Fruit fly (Drosophila melanogaster): Measurements from ENCODE around the gene nAChRalpha3.

The nAChRalpha3 gene

DNA sequence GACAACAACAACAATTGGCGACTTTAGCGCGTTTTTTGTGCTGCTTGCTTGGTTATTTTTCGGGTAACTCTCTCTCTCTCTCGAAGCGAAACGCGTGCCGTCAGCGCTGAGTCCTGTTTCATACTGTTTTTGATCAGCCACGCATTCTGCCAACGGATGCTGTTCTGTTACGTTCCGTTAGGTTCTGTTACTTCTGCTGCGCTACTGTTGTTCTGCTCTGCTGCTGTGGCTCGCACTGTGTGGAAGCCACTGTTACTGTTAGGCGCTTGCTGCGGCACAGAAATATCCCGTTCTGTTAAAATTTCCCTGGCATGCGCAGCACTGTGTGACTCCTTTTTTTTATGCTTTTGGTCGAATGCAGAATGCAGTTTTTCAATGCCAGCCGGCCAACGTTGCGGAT, at the start of gene nAChRalpha3:
Gene nAChRalpha3 (minus strand): TSS at position 101 of the 400 bp plus-strand sequence.
- no peak for TF ChIP-seq CG12605 (GFP tag; IDR thresholded peaks at IDR 0.05)
- TF ChIP-seq CG8159 (tag; optimal IDR thresholded peaks at IDR 0.05), result no peak
- no peak for TF ChIP-seq CG9948 (tag; optimal IDR thresholded peaks at IDR 0.05)
- TF ChIP-seq fd96Ca (GFP tag; IDR thresholded peaks at IDR 0.05), result no peak
- TF ChIP-seq Pif1A (GFP tag; optimal IDR thresholded peaks at IDR 0.05), result no peak
- no peak for TF ChIP-seq rn (GFP tag; IDR thresholded peaks at IDR 0.05)
- no peak for TF ChIP-seq CG34367 (tag; optimal IDR thresholded peaks at IDR 0.05)
- no peak for TF ChIP-seq CG15710 (tag; optimal IDR thresholded peaks at IDR 0.05)

DNA sequence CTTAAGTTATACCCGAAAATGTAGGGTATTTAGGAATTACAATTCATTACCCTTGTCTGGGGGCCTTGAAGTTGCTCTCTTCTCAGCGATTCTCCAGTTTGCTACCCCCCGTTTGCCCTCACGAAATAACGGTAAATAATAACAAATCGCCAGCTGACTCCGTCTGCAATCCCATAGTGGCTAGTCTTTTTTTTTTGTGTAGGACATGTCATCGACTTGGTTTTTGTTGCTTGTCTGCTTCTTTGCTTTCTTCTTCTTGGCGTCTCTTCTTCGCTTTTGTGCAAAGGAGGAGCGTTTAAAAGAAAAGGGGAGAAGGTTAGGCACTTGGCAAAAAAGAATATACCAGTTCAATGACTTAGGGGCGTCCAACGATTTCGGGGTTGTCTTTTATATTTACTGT, 49.2 kb upstream of the nAChRalpha3 start:
- TF ChIP-seq fd96Ca (GFP tag; IDR thresholded peaks at IDR 0.05) (no peak), EcR (GFP tag; optimal IDR thresholded peaks at IDR 0.05) (peak; percentile 76)

DNA sequence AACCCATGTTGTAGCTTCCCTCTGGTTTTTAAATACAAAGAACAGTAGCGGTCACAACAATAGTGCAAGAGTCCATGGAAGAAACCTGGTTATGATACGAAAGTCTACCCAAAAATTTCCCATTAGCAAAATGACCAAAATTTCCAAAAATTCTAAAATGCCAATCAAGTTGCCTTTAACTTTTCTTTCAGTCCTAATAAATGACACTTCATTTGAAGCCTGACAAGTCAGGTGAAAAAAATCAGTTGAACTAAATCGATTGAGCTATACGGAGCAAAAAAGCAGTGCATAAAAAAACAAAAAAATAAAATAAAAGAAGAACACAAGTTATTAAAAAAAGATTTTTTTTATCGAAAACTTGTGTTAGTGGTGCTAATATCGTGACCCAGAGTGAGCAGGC, 48.6 kb upstream of the nAChRalpha3 start:
- TF ChIP-seq CG32121 (GFP tag; IDR thresholded peaks at IDR 0.05) (no peak), D1 (tag; optimal IDR thresholded peaks at IDR 0.05) (no peak), CG13204 (GFP tag; optimal IDR thresholded peaks at IDR 0.05) (no peak), Pif1B (GFP tag; optimal IDR thresholded peaks at IDR 0.05) (no peak)

DNA sequence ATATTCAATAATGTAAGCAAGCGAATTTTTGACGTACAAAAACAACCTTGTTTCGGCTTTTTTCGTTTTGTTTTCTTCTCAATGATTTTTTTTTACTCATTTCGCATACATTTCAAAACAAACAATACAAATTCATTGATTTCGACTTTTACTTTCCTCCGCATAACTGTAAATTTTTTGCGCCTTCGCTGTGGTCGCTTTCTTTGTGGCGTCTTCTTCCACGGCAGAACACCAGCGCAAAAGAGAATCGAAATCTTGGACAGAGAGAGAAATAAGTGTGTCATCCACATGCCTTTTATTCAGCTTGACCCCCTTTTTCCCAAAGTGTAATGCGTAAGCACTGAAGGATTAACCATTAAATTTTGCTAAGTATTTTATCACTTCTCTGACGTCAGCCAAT, 47.4 kb upstream of the nAChRalpha3 start:
- TF ChIP-seq CG12605 (GFP tag; IDR thresholded peaks at IDR 0.05) (no peak), CG17806 (tag; optimal IDR thresholded peaks at IDR 0.05) (no peak), Snoo (tag; optimal IDR thresholded peaks at IDR 0.05) (no peak), CG32121 (GFP tag; IDR thresholded peaks at IDR 0.05) (no peak), CG8159 (tag; optimal IDR thresholded peaks at IDR 0.05) (no peak), CG8301 (tag; optimal IDR thresholded peaks at IDR 0.05) (no peak), gl (tag; optimal IDR thresholded peaks at IDR 0.05) (no peak), CG14655 (GFP tag; optimal IDR thresholded peaks at IDR 0.05) (no peak)

DNA sequence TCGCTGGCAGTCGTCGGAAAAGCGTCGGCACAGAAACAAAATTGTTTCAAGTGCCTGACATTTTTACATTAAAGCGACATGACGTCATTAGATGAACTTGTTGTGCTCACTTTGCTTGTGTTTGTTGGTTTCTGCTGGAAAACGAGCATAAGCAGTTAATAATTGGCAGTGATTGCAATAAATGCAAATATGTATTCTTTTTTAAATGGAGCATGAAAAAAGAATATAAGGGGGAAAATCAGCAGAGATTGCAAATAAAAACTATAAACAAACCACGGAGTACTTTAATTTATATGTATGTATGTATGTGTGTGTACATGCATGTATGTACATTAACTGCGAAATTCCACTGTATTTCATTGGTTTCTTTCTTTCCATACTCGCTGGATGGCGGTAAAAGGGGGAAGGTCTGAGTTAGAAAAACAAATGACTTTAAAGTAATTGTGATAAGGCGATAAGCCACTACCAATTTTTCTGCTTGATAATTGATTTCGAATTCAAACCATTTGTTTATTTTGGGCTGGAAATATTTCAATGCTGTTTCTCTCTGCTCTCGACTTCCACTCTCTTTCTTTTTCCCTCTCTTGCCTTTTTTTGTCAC, 46.6 kb upstream of the nAChRalpha3 start:
- no peak for TF ChIP-seq CG8159 (tag; optimal IDR thresholded peaks at IDR 0.05)
- no peak for TF ChIP-seq CG4496 (GFP tag; IDR thresholded peaks at IDR 0.05)
- no peak for TF ChIP-seq Pif1A (GFP tag; optimal IDR thresholded peaks at IDR 0.05)
- TF ChIP-seq CG17806 (tag; optimal IDR thresholded peaks at IDR 0.05), result no peak
- TF ChIP-seq Snoo (tag; optimal IDR thresholded peaks at IDR 0.05), result no peak
- TF ChIP-seq EcR (GFP tag; optimal IDR thresholded peaks at IDR 0.05), result no peak
- no peak for TF ChIP-seq gl (tag; optimal IDR thresholded peaks at IDR 0.05)
- TF ChIP-seq CG15710 (tag; optimal IDR thresholded peaks at IDR 0.05), result no peak
- TF ChIP-seq CG12605 (GFP tag; IDR thresholded peaks at IDR 0.05), result no peak
- TF ChIP-seq rn (GFP tag; IDR thresholded peaks at IDR 0.05), result no peak
- no peak for TF ChIP-seq CG13204 (GFP tag; optimal IDR thresholded peaks at IDR 0.05)
- TF ChIP-seq CG10348 (GFP tag; IDR thresholded peaks at IDR 0.05), result no peak
- no peak for TF ChIP-seq CG9948 (tag; optimal IDR thresholded peaks at IDR 0.05)
- no peak for TF ChIP-seq fd96Ca (GFP tag; IDR thresholded peaks at IDR 0.05)

DNA sequence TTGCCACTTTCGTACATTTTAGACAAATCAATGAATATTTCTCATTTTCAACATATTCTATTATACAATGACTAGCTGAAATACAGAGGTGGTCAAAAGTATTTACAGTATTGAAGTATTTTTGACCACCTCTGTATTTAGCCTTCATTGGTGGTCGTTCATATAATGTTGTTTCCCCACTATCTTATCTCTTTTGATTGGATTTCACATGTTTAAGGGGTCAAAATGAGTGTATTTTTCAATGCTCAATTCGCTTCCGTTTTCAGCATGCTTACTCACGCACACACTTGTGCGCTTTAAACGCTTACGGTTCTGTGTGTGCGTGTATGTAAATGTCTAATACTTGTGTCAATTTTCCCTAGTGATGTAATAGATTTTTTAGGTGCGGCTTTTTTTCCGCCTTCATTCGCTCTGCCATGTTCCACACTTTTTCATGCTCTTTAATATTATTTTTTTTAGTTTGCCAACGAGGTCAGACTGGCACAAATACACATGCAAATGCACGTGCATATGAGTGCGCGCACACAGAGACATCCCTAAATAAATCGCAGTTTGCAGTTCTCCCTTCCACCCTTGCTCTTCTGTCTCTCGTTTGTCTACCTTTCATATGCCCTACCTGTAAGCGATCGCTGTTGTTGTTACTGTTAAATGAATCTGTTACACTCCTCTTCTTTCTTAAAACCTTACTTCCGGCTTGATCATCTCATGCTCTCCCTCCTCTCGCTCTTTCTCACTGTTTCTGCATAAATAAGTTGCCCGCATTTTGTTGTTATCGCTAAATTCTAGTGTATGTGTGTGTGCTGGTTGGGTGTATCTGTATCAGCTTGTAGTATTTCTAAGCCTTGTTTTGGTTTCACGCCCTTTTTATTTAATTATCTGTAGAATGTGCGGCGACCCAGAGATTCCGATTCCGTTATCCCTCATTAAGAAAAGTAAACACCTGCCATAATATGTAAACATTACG, 45.5 kb upstream of the nAChRalpha3 start:
- no peak for TF ChIP-seq Pif1A (GFP tag; optimal IDR thresholded peaks at IDR 0.05)
- TF ChIP-seq CG17806 (tag; optimal IDR thresholded peaks at IDR 0.05), result no peak
- TF ChIP-seq CG8301 (tag; optimal IDR thresholded peaks at IDR 0.05), result no peak
- TF ChIP-seq gl (tag; optimal IDR thresholded peaks at IDR 0.05), result no peak
- no peak for TF ChIP-seq CG9948 (tag; optimal IDR thresholded peaks at IDR 0.05)
- no peak for TF ChIP-seq CG8159 (tag; optimal IDR thresholded peaks at IDR 0.05)
- no peak for TF ChIP-seq CG10348 (GFP tag; IDR thresholded peaks at IDR 0.05)
- peak; percentile 23 for TF ChIP-seq EcR (GFP tag; optimal IDR thresholded peaks at IDR 0.05)
- no peak for TF ChIP-seq CG34367 (tag; optimal IDR thresholded peaks at IDR 0.05)
- TF ChIP-seq CG4496 (GFP tag; IDR thresholded peaks at IDR 0.05), result 0 out of 3 replicates have a peak, but pooled peaks have one; percentile 17
- TF ChIP-seq CG14655 (GFP tag; optimal IDR thresholded peaks at IDR 0.05), result no peak
- TF ChIP-seq CG13204 (GFP tag; optimal IDR thresholded peaks at IDR 0.05), result no peak
- no peak for TF ChIP-seq CG12605 (GFP tag; IDR thresholded peaks at IDR 0.05)
- TF ChIP-seq fd96Ca (GFP tag; IDR thresholded peaks at IDR 0.05), result 0 out of 3 replicates have a peak, but pooled peaks have one; percentile 13
- no peak for TF ChIP-seq rn (GFP tag; IDR thresholded peaks at IDR 0.05)
- TF ChIP-seq CG32121 (GFP tag; IDR thresholded peaks at IDR 0.05), result no peak
- TF ChIP-seq Ets98B (GFP tag; IDR thresholded peaks at IDR 0.05), result peak; percentile 26; the same call in 1 of the 2 replicates

DNA sequence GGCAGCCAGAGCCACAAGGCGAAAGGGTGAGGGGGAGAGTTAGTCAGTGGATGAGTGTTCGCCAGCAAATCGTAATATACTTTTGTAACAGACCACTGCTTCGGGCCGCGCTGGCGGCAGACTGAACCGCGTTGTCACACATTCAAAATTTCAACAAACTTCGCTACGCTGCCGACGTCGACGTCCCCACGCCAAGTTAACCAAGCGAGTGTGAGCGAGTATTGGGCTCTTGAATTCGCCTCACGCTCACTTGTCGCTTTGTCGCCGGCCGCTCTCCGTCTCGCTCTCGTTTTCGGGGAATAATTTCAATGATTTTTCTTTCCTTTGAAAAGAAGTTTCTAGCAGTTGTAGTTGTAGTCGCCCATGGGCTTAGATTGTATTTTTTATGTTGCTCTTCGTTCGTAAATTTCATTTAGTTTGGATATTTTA, 44.6 kb upstream of the nAChRalpha3 start, which contains the start of gene lawc:
Gene lawc (minus strand): TSS at position 127 of the 429 bp plus-strand sequence.
- TF ChIP-seq Pif1B (GFP tag; optimal IDR thresholded peaks at IDR 0.05) (peak; percentile 37), Pif1A (GFP tag; optimal IDR thresholded peaks at IDR 0.05) (peak; percentile 32), CG13204 (GFP tag; optimal IDR thresholded peaks at IDR 0.05) (peak; percentile 59), rn (GFP tag; IDR thresholded peaks at IDR 0.05) (no peak), Snoo (tag; optimal IDR thresholded peaks at IDR 0.05) (peak; percentile 25), gl (tag; optimal IDR thresholded peaks at IDR 0.05) (no peak), CG15710 (tag; optimal IDR thresholded peaks at IDR 0.05) (peak; percentile 0), fd96Ca (GFP tag; IDR thresholded peaks at IDR 0.05) (peak; percentile 93), CG9948 (tag; optimal IDR thresholded peaks at IDR 0.05) (no peak), CG12605 (GFP tag; IDR thresholded peaks at IDR 0.05) (peak; percentile 90), Ets98B (GFP tag; IDR thresholded peaks at IDR 0.05) (peak; percentile 96), CG10348 (GFP tag; IDR thresholded peaks at IDR 0.05) (no peak), D1 (tag; optimal IDR thresholded peaks at IDR 0.05) (no peak), CG8301 (tag; optimal IDR thresholded peaks at IDR 0.05) (no peak), CG4496 (GFP tag; IDR thresholded peaks at IDR 0.05) (peak; percentile 83), CG32121 (GFP tag; IDR thresholded peaks at IDR 0.05) (peak; percentile 94), CG8159 (tag; optimal IDR thresholded peaks at IDR 0.05) (no peak), CG17806 (tag; optimal IDR thresholded peaks at IDR 0.05) (no peak), CG34367 (tag; optimal IDR thresholded peaks at IDR 0.05) (no peak), CG14655 (GFP tag; optimal IDR thresholded peaks at IDR 0.05) (no peak), EcR (GFP tag; optimal IDR thresholded peaks at IDR 0.05) (peak; percentile 21)

Measured in whole organism, pupa.